Worm (Caenorhabditis elegans): ENCODE data around the gene ndx-9.

- TF ChIP-seq hnd-1 (tag; optimal IDR thresholded peaks at IDR 0.05) (no peak), ceh-36 (tag; optimal IDR thresholded peaks at IDR 0.05) (no peak), ets-7 (tag; optimal IDR thresholded peaks at IDR 0.05) (no peak), aly-1 (tag; optimal IDR thresholded peaks at IDR 0.05) (no peak), tbx-37 (GFP tag; conservative IDR thresholded peaks at IDR 0.05) (no peak), pes-1 (GFP tag; IDR thresholded peaks at IDR 0.05) (no peak), ama-1 (optimal IDR thresholded peaks at IDR 0.05) (no peak), B0310.2 (tag; optimal IDR thresholded peaks at IDR 0.05) (no peak)
These were observed 10.5 kb upstream of the ndx-9 start, which contains the start of gene alh-3 for ce11 chrIV:11022303-11022702.
